Fruit fly (Drosophila melanogaster) whole organism, wandering third instar larva: ENCODE results near the gene jagn.

ENCODE experiments used
- Abd-B ChIP-seq: fragments of >200 bp; optimal IDR thresholded peaks from 2 replicates; lab custom pipeline; 2017; ENCODE audit warnings: missing biosample characterization, missing genetic modification characterization
- CG32264 ChIP-seq: fragments of 200-800 bp; sonication (Bioruptor generic); optimal IDR thresholded peaks from 2 replicates; lab custom pipeline; 2016; ENCODE audit warnings: missing biosample characterization, missing genetic modification characterization
- CG9705 ChIP-seq: fragments of 200-800 bp; sonication (Bioruptor generic); optimal IDR thresholded peaks from 2 replicates; lab custom pipeline; 2018; ENCODE audit warnings: missing biosample characterization, mild to moderate bottlenecking, missing genetic modification characterization
- CrebA ChIP-seq: fragments of 200-800 bp; sonication (Bioruptor generic); optimal IDR thresholded peaks from 2 replicates; lab custom pipeline; 2016; ENCODE audit warnings: missing biosample characterization, mild to moderate bottlenecking, missing genetic modification characterization, borderline replicate concordance
- Dfd ChIP-seq: fragments of >200 bp; optimal IDR thresholded peaks from 2 replicates; lab custom pipeline; 2017; ENCODE audit warnings: missing biosample characterization, missing genetic modification characterization
- GATAd ChIP-seq: sonication (Bioruptor generic); optimal IDR thresholded peaks from 2 replicates; lab custom pipeline; 2016; ENCODE audit warnings: missing biosample characterization, missing genetic modification characterization
- HLH106 ChIP-seq: fragments of 200-800 bp; optimal IDR thresholded peaks from 3 replicates; lab custom pipeline; 2019; ENCODE audit warnings: missing biosample characterization, mild to moderate bottlenecking, missing genetic modification characterization, moderate library complexity
- Hnf4 ChIP-seq: fragments of 200-800 bp; sonication (Bioruptor generic); optimal IDR thresholded peaks from 2 replicates; lab custom pipeline; 2016; ENCODE audit warnings: missing biosample characterization, mild to moderate bottlenecking, missing genetic modification characterization
- Hr78 ChIP-seq: fragments of >200 bp; optimal IDR thresholded peaks from 2 replicates; lab custom pipeline; 2017; ENCODE audit warnings: missing biosample characterization, missing genetic modification characterization
- Hr83 ChIP-seq: fragments of 200-300 bp; sonication (Bioruptor generic); optimal IDR thresholded peaks from 2 replicates; lab custom pipeline; 2016; ENCODE audit warnings: missing biosample characterization, mild to moderate bottlenecking, missing genetic modification characterization, moderate library complexity; ENCODE audit not compliant: poor library complexity, severe bottlenecking
- Jra ChIP-seq: sonication (Bioruptor generic); optimal IDR thresholded peaks from 2 replicates; lab custom pipeline; 2016; ENCODE audit warnings: missing biosample characterization, missing genetic modification characterization
- Myc ChIP-seq: fragments of >200 bp; optimal IDR thresholded peaks from 2 replicates; lab custom pipeline; 2017
- OdsH ChIP-seq: fragments of 200-800 bp; sonication (Bioruptor generic); optimal IDR thresholded peaks from 2 replicates; lab custom pipeline; 2016; ENCODE audit warnings: missing biosample characterization, mild to moderate bottlenecking, missing genetic modification characterization
- Rel ChIP-seq, 2 experiments: fragments of 200-800 bp; sonication (Bioruptor generic) in 1 of 2; optimal IDR thresholded peaks; 2 replicates in 1 of 2; 3 replicates in 1 of 2; lab custom pipeline; 2016 to 2019; ENCODE audit warnings: mild to moderate bottlenecking in 2 of 2, missing biosample characterization in 2 of 2, missing genetic modification characterization in 2 of 2, moderate library complexity in 1 of 2
- Sp1 ChIP-seq: fragments of 200-800 bp; sonication (Bioruptor generic); optimal IDR thresholded peaks from 3 replicates; lab custom pipeline; 2019; ENCODE audit warnings: missing biosample characterization, mild to moderate bottlenecking, missing genetic modification characterization, moderate library complexity
- Vsx2 ChIP-seq: fragments of 200-300, 225-300 bp; sonication (Bioruptor generic); optimal IDR thresholded peaks from 2 replicates; lab custom pipeline; 2018; ENCODE audit warnings: missing biosample characterization, missing genetic modification characterization; ENCODE audit not compliant: partially characterized antibody
- br ChIP-seq: fragments of 200-800 bp; sonication (Bioruptor generic); optimal IDR thresholded peaks from 2 replicates; lab custom pipeline; 2016; ENCODE audit warnings: missing biosample characterization, missing genetic modification characterization
- brk ChIP-seq: fragments of 200-800 bp; sonication (Bioruptor generic); optimal IDR thresholded peaks from 2 replicates; lab custom pipeline; 2016; ENCODE audit warnings: missing biosample characterization, mild to moderate bottlenecking, missing genetic modification characterization
- dl ChIP-seq, 2 experiments: fragments of 175-275, 200-275 bp in 1 of 2; fragments of 200-275 bp in 1 of 2; sonication (Bioruptor generic); optimal IDR thresholded peaks; lab custom pipeline; 2018; ENCODE audit warnings: mild to moderate bottlenecking in 2 of 2, missing biosample characterization in 2 of 2, missing genetic modification characterization in 2 of 2, moderate library complexity in 2 of 2; ENCODE audit not compliant: partially characterized antibody in 2 of 2, insufficient read depth in 1 of 2
- dmrt93B ChIP-seq: fragments of 200-800 bp; sonication (Bioruptor generic); optimal IDR thresholded peaks from 2 replicates; lab custom pipeline; 2018; ENCODE audit warnings: missing biosample characterization, mild to moderate bottlenecking, missing genetic modification characterization
- dsf ChIP-seq: sonication (Bioruptor generic); optimal IDR thresholded peaks from 2 replicates; lab custom pipeline; 2016; ENCODE audit warnings: missing biosample characterization, missing genetic modification characterization, borderline replicate concordance
- ey ChIP-seq: fragments of 200-800 bp; sonication (Bioruptor generic); optimal IDR thresholded peaks from 2 replicates; lab custom pipeline; 2016; ENCODE audit warnings: missing biosample characterization, missing genetic modification characterization
- jim ChIP-seq: fragments of 175-275, 200-325 bp; sonication (Bioruptor generic); optimal IDR thresholded peaks from 2 replicates; lab custom pipeline; 2016; ENCODE audit warnings: missing biosample characterization, mild to moderate bottlenecking, missing genetic modification characterization
- lola ChIP-seq: fragments of >200 bp; optimal IDR thresholded peaks from 2 replicates; lab custom pipeline; 2017; ENCODE audit warnings: missing biosample characterization, missing genetic modification characterization
- pan ChIP-seq: fragments of >200 bp; optimal IDR thresholded peaks from 2 replicates; lab custom pipeline; 2017
- psq ChIP-seq: fragments of 200-800 bp; sonication (Bioruptor generic); optimal IDR thresholded peaks from 3 replicates; lab custom pipeline; 2017; ENCODE audit warnings: missing biosample characterization, mild to moderate bottlenecking, missing genetic modification characterization, moderate library complexity
- rgr ChIP-seq: fragments of 200-800 bp; sonication (Bioruptor generic); optimal IDR thresholded peaks from 3 replicates; lab custom pipeline; 2016; ENCODE audit warnings: missing biosample characterization, mild to moderate bottlenecking, missing genetic modification characterization
- sage ChIP-seq: fragments of 200-800 bp; sonication (Bioruptor generic); optimal IDR thresholded peaks from 2 replicates; lab custom pipeline; 2016; ENCODE audit warnings: missing biosample characterization, mild to moderate bottlenecking, missing genetic modification characterization
- sv ChIP-seq: fragments of 200-800 bp; sonication (Bioruptor generic); optimal IDR thresholded peaks from 3 replicates; lab custom pipeline; 2016; ENCODE audit warnings: missing biosample characterization, missing genetic modification characterization
- usp ChIP-seq: fragments of >200 bp; optimal IDR thresholded peaks from 2 replicates; lab custom pipeline; 2017; ENCODE audit warnings: missing biosample characterization, missing genetic modification characterization
- woc ChIP-seq: sonication (Bioruptor generic); optimal IDR thresholded peaks from 2 replicates; lab custom pipeline; 2016; ENCODE audit warnings: missing biosample characterization, mild to moderate bottlenecking, missing genetic modification characterization

The jagn gene

dm6 chr3R:5746646-5747045 lies 32.5 kb upstream of the jagn start:
- no peak for TF ChIP-seq GATAd (GFP tag; lab: Kevin White, UChicago)
- TF ChIP-seq ey (GFP tag; lab: Kevin White, UChicago) = no peak
- no peak for TF ChIP-seq Sp1 (GFP tag; lab: Kevin White, UChicago)
- no peak for TF ChIP-seq pan (lab: Kevin White, UChicago)
- TF ChIP-seq sv (GFP tag; lab: Kevin White, UChicago) = no peak
- TF ChIP-seq Hr78 (GFP tag; lab: Kevin White, UChicago) = no peak
- no peak for TF ChIP-seq jim (GFP tag; lab: Kevin White, UChicago)
- no peak for TF ChIP-seq HLH106 (tag; lab: Kevin White, UChicago)
- TF ChIP-seq lola (GFP tag; lab: Kevin White, UChicago) = no peak
- no peak for TF ChIP-seq Dfd (GFP tag; lab: Kevin White, UChicago)
- TF ChIP-seq Hnf4 = no peak
- TF ChIP-seq rgr (GFP tag; lab: Kevin White, UChicago) = no peak
- no peak for TF ChIP-seq dsf
- TF ChIP-seq Vsx2 = no peak
- TF ChIP-seq usp (GFP tag; lab: Kevin White, UChicago) = no peak
- no peak for TF ChIP-seq dmrt93B (GFP tag; lab: Kevin White, UChicago)

dm6 chr3R:5754594-5754993 lies 24.5 kb upstream of the jagn start, which contains the start of gene Dcps:
Gene Dcps, minus strand, starts transcription at chr3R:5754774.
- TF ChIP-seq br (GFP tag; lab: Kevin White, UChicago) = no peak
- TF ChIP-seq Hr83 = no peak
- no peak for TF ChIP-seq rgr (GFP tag; lab: Kevin White, UChicago)
- peak; percentile 27 for TF ChIP-seq sage (GFP tag; lab: Kevin White, UChicago)
- TF ChIP-seq Jra = no peak
- TF ChIP-seq pan (lab: Kevin White, UChicago) = no peak
- TF ChIP-seq Vsx2 = no peak
- TF ChIP-seq Hnf4 = no peak
- peak; percentile 37 for TF ChIP-seq Myc
- TF ChIP-seq Abd-B (GFP tag; lab: Kevin White, UChicago) = no peak
- no peak for TF ChIP-seq psq

dm6 chr3R:5758624-5759209 lies 20.4 kb upstream of the jagn start, which contains the start of gene Sec8:
Gene Sec8, minus strand, starts transcription at chr3R:5758997.
- peak; percentile 18 for TF ChIP-seq OdsH
- peak; percentile 85 for TF ChIP-seq Hr83
- TF ChIP-seq HLH106 (tag; lab: Kevin White, UChicago) = peak; percentile 59
- TF ChIP-seq CG9705 = peak; percentile 5
- TF ChIP-seq rgr (GFP tag; lab: Kevin White, UChicago) = no peak
- peak; percentile 55 for TF ChIP-seq Jra
- no peak for TF ChIP-seq Vsx2
- peak; percentile 25 for TF ChIP-seq ey (GFP tag; lab: Kevin White, UChicago)
- TF ChIP-seq Rel (GFP tag; optimal IDR thresholded peaks at IDR 0.05; lab: Kevin White, UChicago) = no peak
- TF ChIP-seq Rel (tag; optimal IDR thresholded peaks at IDR 0.05; lab: Kevin White, UChicago) = no peak

- no peak for TF ChIP-seq psq
- TF ChIP-seq Vsx2 = no peak
- no peak for TF ChIP-seq CG32264 (GFP tag; lab: Kevin White, UChicago)
- no peak for TF ChIP-seq Rel (GFP tag; optimal IDR thresholded peaks at IDR 0.05; lab: Kevin White, UChicago)
- TF ChIP-seq Rel (tag; optimal IDR thresholded peaks at IDR 0.05; lab: Kevin White, UChicago) = no peak
- no peak for TF ChIP-seq CrebA (GFP tag; lab: Kevin White, UChicago)
- TF ChIP-seq Hnf4 = no peak
- no peak for TF ChIP-seq woc (GFP tag; lab: Kevin White, UChicago)
- TF ChIP-seq brk (GFP tag; lab: Kevin White, UChicago) = no peak
- no peak for TF ChIP-seq Myc
Measured at dm6 chr3R:5760980-5761379, 18.1 kb upstream of the jagn start.

- TF ChIP-seq GATAd (GFP tag; lab: Kevin White, UChicago) = no peak
- TF ChIP-seq dl (GFP tag; optimal IDR thresholded peaks at IDR 0.05; lab: Kevin White, UChicago; ENCODE audit: insufficient read depth in 1 of 2, partially characterized antibody in 2 of 2) = no peak
- no peak for TF ChIP-seq Hnf4
Measured at dm6 chr3R:5771614-5772202, 7.4 kb upstream of the jagn start.
